Fruit fly (Drosophila melanogaster): Measurements from ENCODE around the gene CG6204.
A peak's percentile ranks its signal among the peaks of the same experiment; 100 is the strongest.

Gene CG6204

dm6 chr3R:24205935-24206334 lies 12.3 kb downstream of the CG6204 start (continued):
- TF ChIP-seq CG4730 (GFP tag; IDR thresholded peaks at IDR 0.05) (no peak), CG32532 (GFP tag; IDR thresholded peaks at IDR 0.05) (no peak), CG13296 (GFP tag; optimal IDR thresholded peaks at IDR 0.05) (no peak), br (optimal IDR thresholded peaks at IDR 0.05) (no peak), kni (GFP tag; optimal IDR thresholded peaks at IDR 0.05) (no peak), CG9437 (GFP tag; optimal IDR thresholded peaks at IDR 0.05) (peak; percentile 51), Sin3A (optimal IDR thresholded peaks at IDR 0.05) (no peak), Scr (GFP tag; IDR thresholded peaks at IDR 0.05; ENCODE audit: partially characterized antibody) (no peak), Hr39 (optimal IDR thresholded peaks at IDR 0.05) (no peak), Fer2 (tag; optimal IDR thresholded peaks at IDR 0.05) (no peak), CG32772 (GFP tag; IDR thresholded peaks at IDR 0.05) (no peak), bsh (GFP tag; optimal IDR thresholded peaks at IDR 0.05) (no peak), CG16813 (GFP tag; IDR thresholded peaks at IDR 0.05; ENCODE audit: partially characterized antibody) (no peak), gce (GFP tag; IDR thresholded peaks at IDR 0.05) (no peak), MBD-R2 (GFP tag; IDR thresholded peaks at IDR 0.05) (no peak), Camta (GFP tag; optimal IDR thresholded peaks at IDR 0.05) (no peak), B-H1 (GFP tag; IDR thresholded peaks at IDR 0.05) (no peak), CG8944 (GFP tag; optimal IDR thresholded peaks at IDR 0.05) (no peak), stwl (tag; optimal IDR thresholded peaks at IDR 0.05) (no peak), run (tag; optimal IDR thresholded peaks at IDR 0.05) (no peak), gcm (GFP tag; optimal IDR thresholded peaks at IDR 0.05) (no peak), schlank (tag; optimal IDR thresholded peaks at IDR 0.05) (no peak), Mrtf (GFP tag; IDR thresholded peaks at IDR 0.05) (no peak), CG11247 (GFP tag; IDR thresholded peaks at IDR 0.05) (no peak), CG3163 (GFP tag; optimal IDR thresholded peaks at IDR 0.05) (no peak), trh (GFP tag; optimal IDR thresholded peaks at IDR 0.05) (no peak), CG43689 (GFP tag; IDR thresholded peaks at IDR 0.05) (no peak), Doc3 (GFP tag; IDR thresholded peaks at IDR 0.05; ENCODE audit: partially characterized antibody) (no peak), HLHmδ (GFP tag; optimal IDR thresholded peaks at IDR 0.05) (no peak), dmrt99B (tag; optimal IDR thresholded peaks at IDR 0.05) (peak; percentile 74), sr (GFP tag; IDR thresholded peaks at IDR 0.05) (no peak), CG6272 (GFP tag; IDR thresholded peaks at IDR 0.05) (no peak), CG3281 (GFP tag; optimal IDR thresholded peaks at IDR 0.05) (peak; percentile 10), unpg (GFP tag; optimal IDR thresholded peaks at IDR 0.05) (no peak), bigmax (GFP tag; optimal IDR thresholded peaks at IDR 0.05) (no peak), psq (GFP tag; optimal IDR thresholded peaks at IDR 0.05) (no peak), CG3726 (GFP tag; IDR thresholded peaks at IDR 0.05) (no peak), CG8359 (GFP tag; optimal IDR thresholded peaks at IDR 0.05; ENCODE audit: borderline replicate concordance) (no peak), bowl (GFP tag; IDR thresholded peaks at IDR 0.05) (no peak), CG15011 (GFP tag; optimal IDR thresholded peaks at IDR 0.05) (no peak), CG7745 (tag; optimal IDR thresholded peaks at IDR 0.05) (no peak), pfk (GFP tag; optimal IDR thresholded peaks at IDR 0.05) (no peak), CG9817 (tag; optimal IDR thresholded peaks at IDR 0.05) (no peak), eyg (GFP tag; optimal IDR thresholded peaks at IDR 0.05) (no peak), her (GFP tag; optimal IDR thresholded peaks at IDR 0.05) (no peak), CG15696 (tag; optimal IDR thresholded peaks at IDR 0.05) (no peak), CG13424 (tag; optimal IDR thresholded peaks at IDR 0.05) (peak; percentile 47), danr (GFP tag; IDR thresholded peaks at IDR 0.05) (no peak), dmrt11E (tag; optimal IDR thresholded peaks at IDR 0.05) (no peak), CG10959 (GFP tag; IDR thresholded peaks at IDR 0.05) (no peak), B-H2 (GFP tag; optimal IDR thresholded peaks at IDR 0.05) (no peak), zen2 (GFP tag; IDR thresholded peaks at IDR 0.05; ENCODE audit: partially characterized antibody) (no peak), Hr3 (GFP tag; optimal IDR thresholded peaks at IDR 0.05) (peak; percentile 23)
